Comparison of ENCODE assay signal across 1 fruit fly cellular context in genomic region chr2L:2898247-2898646, dm6.
TF ChIP-seq lines count a peak whose summit lies in the region.

No protein-coding gene starts in this region.

TF ChIP-seq in whole organism, embryonic, 481 proteins besides CTCF, POLR2A, EP300 and RAD21 (continued from another document):
- peak; percentile 25 for TF ChIP-seq pros (GFP tag; optimal IDR thresholded peaks at IDR 0.05; lab: Kevin White, UChicago)
- no peak for TF ChIP-seq CG2875 (GFP tag; optimal IDR thresholded peaks at IDR 0.05; lab: Kevin White, UChicago)
- TF ChIP-seq CG4730 (GFP tag; IDR thresholded peaks at IDR 0.05; lab: Robert Waterston, UW), result no peak
- TF ChIP-seq hkb (optimal IDR thresholded peaks at IDR 0.05; lab: Kevin White, UChicago), result no peak
- TF ChIP-seq hkb (GFP tag; IDR thresholded peaks at IDR 0.05; lab: Robert Waterston, UW), result no peak
- no peak for TF ChIP-seq CG10267 (tag; optimal IDR thresholded peaks at IDR 0.05; lab: Kevin White, UChicago)
- peak; percentile 62; the same call in 1 of the 2 replicates for TF ChIP-seq CG10321 (GFP tag; IDR thresholded peaks at IDR 0.05; lab: Robert Waterston, UW)
- TF ChIP-seq Atf3 (GFP tag; optimal IDR thresholded peaks at IDR 0.05; lab: Kevin White, UChicago), result no peak
- no peak for TF ChIP-seq HmgZ (tag; optimal IDR thresholded peaks at IDR 0.05; lab: Kevin White, UChicago)
- TF ChIP-seq CG10462 (GFP tag; optimal IDR thresholded peaks at IDR 0.05; lab: Kevin White, UChicago), result no peak
- TF ChIP-seq seq (GFP tag; IDR thresholded peaks at IDR 0.05; lab: Robert Waterston, UW), result 0 out of 2 replicates have a peak, but pooled peaks have one; percentile 38
- 0 out of 3 replicates have a peak, but pooled peaks have one; percentile 23 for TF ChIP-seq ci (GFP tag; IDR thresholded peaks at IDR 0.05; lab: Robert Waterston, UW)
- 0 out of 3 replicates have a peak, but pooled peaks have one; percentile 12 for TF ChIP-seq CG16813 (GFP tag; IDR thresholded peaks at IDR 0.05; lab: Robert Waterston, UW; ENCODE audit: partially characterized antibody)
- no peak for TF ChIP-seq CG1792 (GFP tag; optimal IDR thresholded peaks at IDR 0.05; lab: Kevin White, UChicago)
- peak; percentile 57 for TF ChIP-seq CG10209 (GFP tag; optimal IDR thresholded peaks at IDR 0.05; lab: Kevin White, UChicago)
- TF ChIP-seq CG3838 (GFP tag; optimal IDR thresholded peaks at IDR 0.05; lab: Kevin White, UChicago), result no peak
- no peak for TF ChIP-seq CG8290 (GFP tag; optimal IDR thresholded peaks at IDR 0.05; lab: Kevin White, UChicago)
- peak in 1 of 2 experiments; percentile 26 for TF ChIP-seq CG8290 (tag; optimal IDR thresholded peaks at IDR 0.05; lab: Kevin White, UChicago)
